Fruit fly (Drosophila melanogaster) whole organism, embryonic: ENCODE measurements around the gene CG10694.
A peak's percentile ranks its signal among the peaks of the same experiment; 100 is the strongest.

Experiments
- Asciz ChIP-seq: fragments of 200-800 bp; sonication (Bioruptor generic); optimal IDR thresholded peaks from 2 replicates; lab custom pipeline; 2017; ENCODE audit warnings: missing biosample characterization, mild to moderate bottlenecking, missing genetic modification characterization, missing genetic modification reagents
- Bdp1 ChIP-seq: fragments of 200-800 bp; sonication (Bioruptor generic); optimal IDR thresholded peaks from 3 replicates; lab custom pipeline; 2016; ENCODE audit warnings: missing biosample characterization, missing genetic modification characterization
- CG10654 ChIP-seq: fragments of 200-800 bp; sonication (Bioruptor generic); optimal IDR thresholded peaks from 2 replicates; lab custom pipeline; 2016; ENCODE audit warnings: missing biosample characterization, missing genetic modification characterization
- CG11085 ChIP-seq: fragments of 200-800 bp; sonication (Bioruptor generic); IDR thresholded peaks from 2 replicates; pipeline ENCODE4 v1.3.6; 2022; ENCODE audit warnings: missing biosample characterization, missing genetic modification characterization
- CG11560 ChIP-seq: fragments of 200-800 bp; sonication (Bioruptor generic); IDR thresholded peaks from 3 replicates; pipeline ENCODE4 v1.3.6; 2022; ENCODE audit warnings: missing biosample characterization, missing genetic modification characterization
- CG11723 ChIP-seq: fragments of 200-800 bp; sonication (Bioruptor generic); optimal IDR thresholded peaks from 2 replicates; lab custom pipeline; 2017; ENCODE audit warnings: missing biosample characterization, mild to moderate bottlenecking, missing genetic modification characterization
- CG12155 ChIP-seq: fragments of 200-800 bp; sonication (Bioruptor generic); optimal IDR thresholded peaks from 3 replicates; lab custom pipeline; 2016; ENCODE audit warnings: missing biosample characterization, missing genetic modification characterization
- CG14014 ChIP-seq: fragments of 200-800 bp; sonication (Bioruptor generic); IDR thresholded peaks from 2 replicates; pipeline ENCODE4 v1.3.6; 2022; ENCODE audit warnings: missing biosample characterization, missing genetic modification characterization
- CG1603 ChIP-seq: fragments of 200-800 bp; sonication (Bioruptor generic); optimal IDR thresholded peaks from 2 replicates; lab custom pipeline; 2019; ENCODE audit warnings: missing biosample characterization, mild to moderate bottlenecking, missing genetic modification characterization, moderate library complexity
- CG16863 ChIP-seq: fragments of 200-800 bp; sonication (Bioruptor generic); optimal IDR thresholded peaks from 3 replicates; lab custom pipeline; 2016; ENCODE audit warnings: missing biosample characterization, missing genetic modification characterization
- CG17361 ChIP-seq: fragments of 200-800 bp; sonication (Bioruptor generic); IDR thresholded peaks from 3 replicates; pipeline ENCODE4 v1.3.6; 2022; ENCODE audit warnings: missing biosample characterization, missing genetic modification characterization
- CG17568 ChIP-seq: fragments of 200-800 bp; sonication (Bioruptor generic); optimal IDR thresholded peaks from 2 replicates; lab custom pipeline; 2018; ENCODE audit warnings: missing biosample characterization, mild to moderate bottlenecking, missing genetic modification characterization, moderate library complexity
- CG1832 ChIP-seq: fragments of 200-800 bp; sonication (Bioruptor generic); optimal IDR thresholded peaks from 2 replicates; lab custom pipeline; 2017; ENCODE audit warnings: missing biosample characterization, mild to moderate bottlenecking, missing genetic modification characterization, inconsistent platforms
- CG18476 ChIP-seq: fragments of 200-800 bp; sonication (Bioruptor generic); optimal IDR thresholded peaks from 2 replicates; lab custom pipeline; 2016; ENCODE audit warnings: missing biosample characterization, mild to moderate bottlenecking, missing genetic modification characterization
- CG31365 ChIP-seq: fragments of 200-800 bp; sonication (Bioruptor generic); optimal IDR thresholded peaks from 2 replicates; lab custom pipeline; 2018; ENCODE audit warnings: missing biosample characterization, mild to moderate bottlenecking, missing genetic modification characterization
- CG31388 ChIP-seq: fragments of 200-800 bp; sonication (Bioruptor generic); optimal IDR thresholded peaks from 2 replicates; lab custom pipeline; 2016; ENCODE audit warnings: missing biosample characterization, missing genetic modification characterization
- CG31441 ChIP-seq: fragments of 200-800 bp; sonication (Bioruptor generic); IDR thresholded peaks from 2 replicates; pipeline ENCODE4 v1.3.6; 2022; ENCODE audit warnings: missing biosample characterization, missing genetic modification characterization
- CG33557 ChIP-seq: fragments of 200-800 bp; sonication (Bioruptor generic); optimal IDR thresholded peaks from 2 replicates; lab custom pipeline; 2019; ENCODE audit warnings: missing biosample characterization, mild to moderate bottlenecking, missing genetic modification characterization, moderate library complexity
- CG3847 ChIP-seq: fragments of 200-800 bp; sonication (Bioruptor generic); IDR thresholded peaks from 2 replicates; pipeline ENCODE4 v1.3.6; 2022; ENCODE audit warnings: missing biosample characterization, missing genetic modification characterization
- CG3995 ChIP-seq: fragments of 200-800 bp; sonication (Bioruptor generic); optimal IDR thresholded peaks from 3 replicates; lab custom pipeline; 2016; ENCODE audit warnings: missing biosample characterization, missing genetic modification characterization
- CG42726 ChIP-seq: fragments of 200-800 bp; sonication (Bioruptor generic); IDR thresholded peaks from 2 replicates; pipeline ENCODE4 v1.3.6; 2022; ENCODE audit warnings: missing biosample characterization, missing genetic modification characterization; ENCODE audit not compliant: partially characterized antibody
- CG7372 ChIP-seq: fragments of 200-800 bp; sonication (Bioruptor generic); IDR thresholded peaks from 2 replicates; pipeline ENCODE4 v1.3.6; 2022; ENCODE audit warnings: missing biosample characterization, missing genetic modification characterization
- CG7786 ChIP-seq: fragments of 200-800 bp; sonication (Bioruptor generic); optimal IDR thresholded peaks from 2 replicates; lab custom pipeline; 2016; ENCODE audit warnings: missing biosample characterization, missing genetic modification characterization
- CG8359 ChIP-seq: fragments of 200-800 bp; sonication (Bioruptor generic); optimal IDR thresholded peaks from 2 replicates; lab custom pipeline; 2017; ENCODE audit warnings: missing biosample characterization, mild to moderate bottlenecking, missing genetic modification characterization, borderline replicate concordance
- Chrac-16 ChIP-seq: fragments of 200-800 bp; sonication (Bioruptor generic); optimal IDR thresholded peaks from 3 replicates; lab custom pipeline; 2016; ENCODE audit warnings: missing biosample characterization, missing genetic modification characterization
- Dip2 ChIP-seq: fragments of 200-800 bp; sonication (Bioruptor generic); IDR thresholded peaks from 2 replicates; pipeline ENCODE4 v1.3.6; 2022; ENCODE audit warnings: missing biosample characterization, missing genetic modification characterization
- Ets97D ChIP-seq: fragments of 200-800 bp; sonication (Bioruptor generic); optimal IDR thresholded peaks from 3 replicates; lab custom pipeline; 2016; ENCODE audit warnings: missing biosample characterization, missing genetic modification characterization
- H15 ChIP-seq: fragments of 200-800 bp; sonication (Bioruptor generic); IDR thresholded peaks from 3 replicates; pipeline ENCODE4 v1.3.6; 2022; ENCODE audit warnings: missing biosample characterization, missing genetic modification characterization
- HmgZ ChIP-seq: fragments of 200-800 bp; sonication (Bioruptor generic); optimal IDR thresholded peaks from 2 replicates; lab custom pipeline; 2018; ENCODE audit warnings: missing biosample characterization, mild to moderate bottlenecking, missing genetic modification characterization
- Hmx ChIP-seq: fragments of 200-800 bp; sonication (Bioruptor generic); optimal IDR thresholded peaks from 2 replicates; lab custom pipeline; 2016; ENCODE audit warnings: missing biosample characterization, missing genetic modification characterization
- Rx ChIP-seq: fragments of 200-800 bp; sonication (Bioruptor generic); IDR thresholded peaks from 2 replicates; pipeline ENCODE4 v1.3.6; 2022; ENCODE audit warnings: missing biosample characterization, missing genetic modification characterization
- Tbp ChIP-seq: fragments of >200 bp; optimal IDR thresholded peaks from 2 replicates; lab custom pipeline; 2018; ENCODE audit warnings: missing biosample characterization, missing genetic modification characterization
- aop ChIP-seq: fragments of 200-800 bp; sonication (Bioruptor generic); IDR thresholded peaks from 2 replicates; pipeline ENCODE4 v1.3.6; 2022; ENCODE audit warnings: missing biosample characterization, missing genetic modification characterization
- crp ChIP-seq, 2 experiments: fragments of 200-800 bp; sonication (Bioruptor generic); optimal IDR thresholded peaks; 2 replicates in 1 of 2; 3 replicates in 1 of 2; lab custom pipeline; 2017; ENCODE audit warnings: missing biosample characterization in 2 of 2, missing genetic modification characterization in 2 of 2, mild to moderate bottlenecking in 1 of 2, moderate library complexity in 1 of 2
- eve ChIP-seq, 2 experiments: fragments of >200 bp; optimal IDR thresholded peaks; 2 replicates each; lab custom pipeline; 2017; ENCODE audit warnings: missing biosample characterization in 2 of 2, missing genetic modification characterization in 2 of 2
- gfzf ChIP-seq: fragments of 200-800 bp; sonication (Bioruptor generic); optimal IDR thresholded peaks from 2 replicates; lab custom pipeline; 2016; ENCODE audit warnings: missing biosample characterization, mild to moderate bottlenecking, missing genetic modification characterization, moderate library complexity
- h ChIP-seq: fragments of >200 bp; optimal IDR thresholded peaks from 2 replicates; lab custom pipeline; 2017
- hkb ChIP-seq, 2 experiments: fragments of 200-800 bp in 1 of 2; fragments of >200 bp in 1 of 2; sonication (Bioruptor generic) in 1 of 2; IDR thresholded peaks in 1 of 2; optimal IDR thresholded peaks in 1 of 2; 2 replicates each; pipeline versions ENCODE4 v1.3.6 to Lab custom; 2017 to 2022; ENCODE audit warnings: missing biosample characterization in 1 of 2, missing genetic modification characterization in 1 of 2
- jigr1 ChIP-seq: fragments of 200-800 bp; sonication (Bioruptor generic); IDR thresholded peaks from 3 replicates; pipeline ENCODE4 v1.3.6; 2022; ENCODE audit warnings: missing biosample characterization, missing genetic modification characterization
- klu ChIP-seq: fragments of 200-800 bp; sonication (Bioruptor generic); IDR thresholded peaks from 2 replicates; pipeline ENCODE4 v1.3.6; 2022; ENCODE audit warnings: missing biosample characterization, missing genetic modification characterization
- lov ChIP-seq, 2 experiments: fragments of 200-800 bp in 1 of 2; fragments of >200 bp in 1 of 2; sonication (Bioruptor generic) in 1 of 2; IDR thresholded peaks in 1 of 2; optimal IDR thresholded peaks in 1 of 2; 2 replicates in 1 of 2; 3 replicates in 1 of 2; pipeline versions ENCODE4 v1.3.6 to Lab custom; 2017 to 2022; ENCODE audit warnings: missing biosample characterization in 1 of 2, missing genetic modification characterization in 1 of 2
- nmo ChIP-seq: fragments of 200-800 bp; sonication (Bioruptor generic); optimal IDR thresholded peaks from 2 replicates; lab custom pipeline; 2018; ENCODE audit warnings: missing biosample characterization, mild to moderate bottlenecking, missing genetic modification characterization, moderate library complexity
- otp ChIP-seq: fragments of 200-800 bp; sonication (Bioruptor generic); IDR thresholded peaks from 3 replicates; pipeline ENCODE4, ENCODE4 v1.3.6; 2022; ENCODE audit warnings: missing biosample characterization, missing genetic modification characterization
- psq ChIP-seq: fragments of 200-800 bp; sonication (Bioruptor generic); optimal IDR thresholded peaks from 2 replicates; lab custom pipeline; 2017; ENCODE audit warnings: missing biosample characterization, missing genetic modification characterization
- schlank ChIP-seq: fragments of 200-800 bp; sonication (Bioruptor generic); optimal IDR thresholded peaks from 2 replicates; lab custom pipeline; 2018; ENCODE audit warnings: missing biosample characterization, mild to moderate bottlenecking, missing genetic modification characterization
- sd ChIP-seq: fragments of 200-800 bp; sonication (Bioruptor generic); optimal IDR thresholded peaks from 3 replicates; lab custom pipeline; 2018; ENCODE audit warnings: missing biosample characterization, mild to moderate bottlenecking, missing genetic modification characterization, moderate library complexity
- sob ChIP-seq: fragments of 200-800 bp; sonication (Bioruptor generic); IDR thresholded peaks from 2 replicates; pipeline ENCODE4 v1.3.6; 2022; ENCODE audit warnings: missing biosample characterization, missing genetic modification characterization
- trem ChIP-seq: fragments of 200-800 bp; optimal IDR thresholded peaks from 3 replicates; lab custom pipeline; 2019; ENCODE audit warnings: missing biosample characterization, mild to moderate bottlenecking, missing genetic modification characterization, moderate library complexity
- trh ChIP-seq: fragments of 200-800 bp; sonication (Bioruptor generic); optimal IDR thresholded peaks from 2 replicates; lab custom pipeline; 2016; ENCODE audit warnings: missing biosample characterization, missing genetic modification characterization
- wek ChIP-seq: fragments of 200-800 bp; sonication (Bioruptor generic); optimal IDR thresholded peaks from 3 replicates; lab custom pipeline; 2018; ENCODE audit warnings: missing biosample characterization, mild to moderate bottlenecking, missing genetic modification characterization, moderate library complexity

CG10694 gene

dm6 chr3R:24108902-24109389, 1.8 kb downstream of the CG10694 start, which contains the start of the genes eIF4EHP and CG18428 (continued):
- TF ChIP-seq eve (GFP tag; optimal IDR thresholded peaks at IDR 0.05; lab: Kevin White, UChicago) (no peak), otp (GFP tag; lab: Robert Waterston, UW) (peak; percentile 96; the same call in 1 of the 3 replicates), CG16863 (GFP tag; lab: Kevin White, UChicago) (peak; percentile 72), CG31441 (GFP tag; lab: Robert Waterston, UW) (no peak), CG31365 (tag; lab: Kevin White, UChicago) (peak; percentile 79), CG7786 (GFP tag; lab: Kevin White, UChicago) (peak; percentile 89), lov (optimal IDR thresholded peaks at IDR 0.05; lab: Kevin White, UChicago) (no peak), lov (GFP tag; IDR thresholded peaks at IDR 0.05; lab: Robert Waterston, UW) (no peak), CG31388 (GFP tag; lab: Kevin White, UChicago) (peak; percentile 95), Bdp1 (GFP tag; lab: Kevin White, UChicago) (peak; percentile 87), Hmx (GFP tag; lab: Kevin White, UChicago) (peak; percentile 76), CG18476 (GFP tag; lab: Kevin White, UChicago) (peak; percentile 97), h (lab: Kevin White, UChicago) (no peak), CG17361 (GFP tag; lab: Robert Waterston, UW) (no peak), CG3847 (GFP tag; lab: Robert Waterston, UW) (no peak), Ets97D (peak; percentile 84), CG3995 (GFP tag; lab: Kevin White, UChicago) (peak; percentile 74), CG11723 (GFP tag; lab: Kevin White, UChicago) (peak; percentile 99), nmo (GFP tag; lab: Kevin White, UChicago) (peak; percentile 100), Rx (GFP tag; lab: Robert Waterston, UW) (no peak), hkb (optimal IDR thresholded peaks at IDR 0.05; lab: Kevin White, UChicago) (no peak), hkb (GFP tag; IDR thresholded peaks at IDR 0.05; lab: Robert Waterston, UW) (no peak), CG1603 (tag; lab: Kevin White, UChicago) (peak; percentile 62), aop (GFP tag; lab: Robert Waterston, UW) (no peak; the same call in 1 of the 2 replicates), CG42726 (GFP tag; lab: Robert Waterston, UW) (no peak), CG33557 (peak; percentile 100), jigr1 (no peak; the same call in 2 of the 3 replicates), CG10654 (GFP tag; lab: Kevin White, UChicago) (peak; percentile 98), CG8359 (peak; percentile 94), CG7372 (no peak), sd (peak; percentile 99), CG1832 (no peak), H15 (GFP tag; lab: Robert Waterston, UW) (no peak), klu (GFP tag; lab: Robert Waterston, UW) (no peak; the same call in 1 of the 2 replicates), sob (GFP tag; lab: Robert Waterston, UW) (no peak), Dip2 (no peak), gfzf (GFP tag; lab: Kevin White, UChicago) (peak; percentile 21), wek (peak; percentile 80), schlank (peak; percentile 97), Chrac-16 (GFP tag; lab: Kevin White, UChicago) (peak; percentile 99), CG14014 (GFP tag; lab: Robert Waterston, UW) (no peak), CG17568 (GFP tag; lab: Kevin White, UChicago) (peak; percentile 98), CG11560 (tag; lab: Robert Waterston, UW) (no peak; the same call in 1 of the 3 replicates), CG12155 (peak; percentile 97), trem (tag; lab: Kevin White, UChicago) (peak; percentile 97), psq (GFP tag; lab: Kevin White, UChicago) (peak; percentile 96), trh (GFP tag; lab: Kevin White, UChicago) (peak; percentile 97), HmgZ (peak; percentile 99), crp (GFP tag; optimal IDR thresholded peaks at IDR 0.05; lab: Kevin White, UChicago) (peak in 1 of 2 experiments; percentile 74), Asciz (peak; percentile 99), CG11085 (no peak), Tbp (GFP tag; lab: Kevin White, UChicago) (no peak)
